Worm (Caenorhabditis elegans): Measurements from ENCODE around the gene M106.2.

The M106.2 gene

DNA sequence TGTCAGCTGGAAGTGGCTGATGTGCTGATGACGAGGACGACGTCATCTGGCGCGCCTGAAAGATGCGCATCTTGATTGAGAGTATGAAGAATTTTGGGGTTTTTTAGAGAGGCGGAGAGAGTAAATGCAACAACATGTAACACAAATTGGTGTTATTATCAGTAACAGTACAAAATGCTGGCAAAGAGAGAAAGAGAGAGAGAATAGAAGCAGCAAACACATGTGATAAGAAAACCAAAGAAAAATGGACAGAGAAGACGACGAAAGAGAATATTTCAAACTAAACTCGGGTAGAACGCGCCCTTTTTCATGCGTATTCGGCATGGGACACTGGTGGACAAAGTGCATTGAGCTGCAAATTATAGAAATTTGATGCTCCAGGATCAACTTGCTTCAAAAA lies 11.0 kb upstream of the M106.2 start, which contains the start of gene M106.3 (continued):
- TF ChIP-seq lin-39 (tag; optimal IDR thresholded peaks at IDR 0.05) (no peak), Y5F2A.4 (GFP tag; optimal IDR thresholded peaks at IDR 0.05) (no peak), F49E8.2 (tag; optimal IDR thresholded peaks at IDR 0.05; ENCODE audit: borderline replicate concordance) (no peak), skn-1 (tag; optimal IDR thresholded peaks at IDR 0.05) (no peak), fos-1 (tag; optimal IDR thresholded peaks at IDR 0.05) (no peak), ZK546.5 (tag; optimal IDR thresholded peaks at IDR 0.05) (no peak), R02D3.7 (tag; optimal IDR thresholded peaks at IDR 0.05) (no peak), mdt-29 (GFP tag; IDR thresholded peaks at IDR 0.05) (no peak), ZK337.2 (GFP tag; IDR thresholded peaks at IDR 0.05) (no peak), nhr-11 (tag; optimal IDR thresholded peaks at IDR 0.05) (no peak), tag-97 (GFP tag; IDR thresholded peaks at IDR 0.05) (no peak), nhr-48 (tag; optimal IDR thresholded peaks at IDR 0.05) (no peak), Y48G9A.11 (GFP tag; IDR thresholded peaks at IDR 0.05) (no peak), aha-1 (tag) (no peak), zfp-2 (tag; optimal IDR thresholded peaks at IDR 0.05) (no peak), saeg-2 (GFP tag; IDR thresholded peaks at IDR 0.05) (no peak), Y105C5A.15 (GFP tag; IDR thresholded peaks at IDR 0.05) (no peak), T20F7.1 (GFP tag; optimal IDR thresholded peaks at IDR 0.05) (no peak), nhr-111 (GFP tag; optimal IDR thresholded peaks at IDR 0.05) (no peak), nhr-6 (tag; optimal IDR thresholded peaks at IDR 0.05) (no peak), nhr-41 (GFP tag; IDR thresholded peaks at IDR 0.05) (no peak), unc-39 (tag; optimal IDR thresholded peaks at IDR 0.05) (no peak), mes-2 (tag; optimal IDR thresholded peaks at IDR 0.05; ENCODE audit: poor library complexity, severe bottlenecking) (no peak), mdl-1 (tag; optimal IDR thresholded peaks at IDR 0.05) (peak in 1 of 2 experiments; percentile 39), fkh-10 (GFP tag; optimal IDR thresholded peaks at IDR 0.05) (no peak), zfp-3 (GFP tag; conservative IDR thresholded peaks at IDR 0.05) (no peak), F26F4.8 (GFP tag; conservative IDR thresholded peaks at IDR 0.05) (no peak), hif-1 (tag; optimal IDR thresholded peaks at IDR 0.05) (no peak), ceh-28 (tag; optimal IDR thresholded peaks at IDR 0.05) (no peak), daf-8 (GFP tag; IDR thresholded peaks at IDR 0.05) (no peak), lsy-2 (tag; optimal IDR thresholded peaks at IDR 0.05) (no peak), ceh-32 (tag; optimal IDR thresholded peaks at IDR 0.05; ENCODE audit: poor library complexity) (no peak), ceh-82 (tag; optimal IDR thresholded peaks at IDR 0.05) (no peak), egl-43 (GFP tag; IDR thresholded peaks at IDR 0.05) (no peak), madf-5 (GFP tag; IDR thresholded peaks at IDR 0.05) (no peak), lim-7 (GFP tag; IDR thresholded peaks at IDR 0.05) (no peak), tra-1 (GFP tag; IDR thresholded peaks at IDR 0.05) (0 out of 2 replicates have a peak, but pooled peaks have one; percentile 25), dmd-8 (GFP tag; IDR thresholded peaks at IDR 0.05) (no peak), ces-1 (GFP tag; optimal IDR thresholded peaks at IDR 0.05) (no peak), nhr-77 (tag; optimal IDR thresholded peaks at IDR 0.05) (peak; percentile 34), hlh-11 (tag; optimal IDR thresholded peaks at IDR 0.05) (peak; percentile 55), lin-29 (GFP tag; IDR thresholded peaks at IDR 0.05) (no peak), F44E2.7 (GFP tag; IDR thresholded peaks at IDR 0.05) (no peak), dmd-9 (GFP tag; IDR thresholded peaks at IDR 0.05) (no peak), php-3 (GFP tag; IDR thresholded peaks at IDR 0.05) (no peak), mxl-2 (GFP tag; conservative IDR thresholded peaks at IDR 0.05) (no peak), ceh-44 (GFP tag; IDR thresholded peaks at IDR 0.05) (no peak), snpc-4 (tag; optimal IDR thresholded peaks at IDR 0.05) (no peak), attf-4 (tag; optimal IDR thresholded peaks at IDR 0.05) (no peak), snpc-1.2 (GFP tag; IDR thresholded peaks at IDR 0.05) (no peak), mxl-3 (GFP tag; optimal IDR thresholded peaks at IDR 0.05) (peak; percentile 65), ama-1 (optimal IDR thresholded peaks at IDR 0.05) (no peak), daf-19 (GFP tag; conservative IDR thresholded peaks at IDR 0.05) (no peak)
